Fruit fly (Drosophila melanogaster) whole organism, embryonic: ENCODE data around the gene CG34429.

Experiments
- Blimp-1 ChIP-seq: fragments of 200-800 bp; sonication (Bioruptor generic); optimal IDR thresholded peaks from 3 replicates; lab custom pipeline; 2018; ENCODE audit warnings: missing biosample characterization, missing genetic modification characterization, mild to moderate bottlenecking, moderate library complexity, missing genetic modification reagents
- CG10274 ChIP-seq: fragments of 200-800 bp; sonication (Bioruptor generic); optimal IDR thresholded peaks from 3 replicates; lab custom pipeline; 2017; ENCODE audit warnings: missing biosample characterization, mild to moderate bottlenecking, missing genetic modification characterization
- CG10462 ChIP-seq: fragments of 200-800 bp; sonication (Bioruptor generic); optimal IDR thresholded peaks from 2 replicates; lab custom pipeline; 2016; ENCODE audit warnings: missing biosample characterization, missing genetic modification characterization
- CG10959 ChIP-seq: fragments of 200-800 bp; sonication (Bioruptor generic); IDR thresholded peaks from 2 replicates; pipeline ENCODE4 v1.3.6; 2022; ENCODE audit warnings: missing biosample characterization, missing genetic modification characterization
- CG13296 ChIP-seq: fragments of 200-800 bp; sonication (Bioruptor generic); optimal IDR thresholded peaks from 3 replicates; lab custom pipeline; 2018; ENCODE audit warnings: missing biosample characterization, mild to moderate bottlenecking, missing genetic modification characterization
- CG1529 ChIP-seq: fragments of 200-800 bp; sonication (Bioruptor generic); optimal IDR thresholded peaks from 3 replicates; lab custom pipeline; 2018; ENCODE audit warnings: missing biosample characterization, missing genetic modification characterization
- CG16863 ChIP-seq: fragments of 200-800 bp; sonication (Bioruptor generic); optimal IDR thresholded peaks from 3 replicates; lab custom pipeline; 2016; ENCODE audit warnings: missing biosample characterization, missing genetic modification characterization
- CG2889 ChIP-seq: fragments of 200-800 bp; sonication (Bioruptor generic); IDR thresholded peaks from 3 replicates; pipeline ENCODE4 v1.3.6; 2022; ENCODE audit warnings: missing biosample characterization, missing genetic modification characterization
- CG31441 ChIP-seq: fragments of 200-800 bp; sonication (Bioruptor generic); IDR thresholded peaks from 2 replicates; pipeline ENCODE4 v1.3.6; 2022; ENCODE audit warnings: missing biosample characterization, missing genetic modification characterization
- CG3281 ChIP-seq: fragments of 200-800 bp; sonication (Bioruptor generic); optimal IDR thresholded peaks from 3 replicates; lab custom pipeline; 2017; ENCODE audit warnings: missing biosample characterization, mild to moderate bottlenecking, missing genetic modification characterization
- CG6683 ChIP-seq: fragments of 200-800 bp; sonication (Bioruptor generic); optimal IDR thresholded peaks from 2 replicates; lab custom pipeline; 2017; ENCODE audit warnings: missing biosample characterization, mild to moderate bottlenecking, missing genetic modification characterization, missing genetic modification reagents
- CG7357 ChIP-seq: fragments of 200-800 bp; sonication (Bioruptor generic); IDR thresholded peaks from 3 replicates; pipeline ENCODE4 v1.3.6; 2022; ENCODE audit warnings: missing biosample characterization, missing genetic modification characterization
- CG7372 ChIP-seq: fragments of 200-800 bp; sonication (Bioruptor generic); IDR thresholded peaks from 2 replicates; pipeline ENCODE4 v1.3.6; 2022; ENCODE audit warnings: missing biosample characterization, missing genetic modification characterization
- CG9437 ChIP-seq: fragments of 200-800 bp; sonication (Bioruptor generic); optimal IDR thresholded peaks from 2 replicates; lab custom pipeline; 2018; ENCODE audit warnings: missing biosample characterization, mild to moderate bottlenecking, missing genetic modification characterization
- CkIIα-i1 ChIP-seq: fragments of 200-800 bp; sonication (Bioruptor generic); IDR thresholded peaks from 2 replicates; pipeline ENCODE4 v1.3.6; 2022; ENCODE audit warnings: missing biosample characterization, missing genetic modification characterization
- Doc3 ChIP-seq: fragments of 200-800 bp; sonication (Bioruptor generic); IDR thresholded peaks from 3 replicates; pipeline ENCODE4 v1.3.6; 2022; ENCODE audit warnings: missing biosample characterization, missing genetic modification characterization; ENCODE audit not compliant: partially characterized antibody
- Eip74EF ChIP-seq, 2 experiments: fragments of 200-800 bp in 1 of 2; fragments of >200 bp in 1 of 2; sonication (Bioruptor generic) in 1 of 2; optimal IDR thresholded peaks; 2 replicates each; lab custom pipeline; 2017 to 2019; ENCODE audit warnings: missing biosample characterization in 2 of 2, missing genetic modification characterization in 2 of 2, mild to moderate bottlenecking in 1 of 2, moderate library complexity in 1 of 2
- HLHmδ ChIP-seq: fragments of 200-800 bp; sonication (Bioruptor generic); optimal IDR thresholded peaks from 2 replicates; lab custom pipeline; 2018; ENCODE audit warnings: missing biosample characterization, mild to moderate bottlenecking, missing genetic modification characterization, moderate library complexity
- Lhr ChIP-seq: fragments of 200-800 bp; sonication (Bioruptor generic); optimal IDR thresholded peaks from 3 replicates; lab custom pipeline; 2017; ENCODE audit warnings: mild to moderate bottlenecking, missing biosample characterization, missing genetic modification reagents, missing genetic modification characterization
- Lpt ChIP-seq: fragments of >200 bp; optimal IDR thresholded peaks from 2 replicates; lab custom pipeline; 2018; ENCODE audit warnings: missing biosample characterization, missing genetic modification characterization
- MESR4 ChIP-seq: fragments of 200-800 bp; sonication (Bioruptor generic); optimal IDR thresholded peaks from 2 replicates; lab custom pipeline; 2018; ENCODE audit warnings: missing biosample characterization, mild to moderate bottlenecking, missing genetic modification characterization, moderate library complexity
- Optix ChIP-seq: fragments of 200-800 bp; sonication (Bioruptor generic); IDR thresholded peaks from 3 replicates; pipeline ENCODE4 v1.3.6; 2022; ENCODE audit warnings: missing biosample characterization, missing genetic modification characterization
- TFAM ChIP-seq: fragments of 200-800 bp; sonication (Bioruptor generic); optimal IDR thresholded peaks from 2 replicates; lab custom pipeline; 2017; ENCODE audit warnings: missing biosample characterization, missing genetic modification characterization, inconsistent platforms
- Tbp ChIP-seq: fragments of >200 bp; optimal IDR thresholded peaks from 2 replicates; lab custom pipeline; 2018; ENCODE audit warnings: missing biosample characterization, missing genetic modification characterization
- Usf ChIP-seq: fragments of 200-800 bp; sonication (Bioruptor generic); optimal IDR thresholded peaks from 2 replicates; lab custom pipeline; 2017; ENCODE audit warnings: missing genotype, missing biosample characterization, missing genetic modification characterization
- amos ChIP-seq: fragments of 200-800 bp; sonication (Bioruptor generic); IDR thresholded peaks from 2 replicates; pipeline ENCODE4 v1.3.6; 2022; ENCODE audit warnings: missing biosample characterization, missing genetic modification characterization; ENCODE audit not compliant: partially characterized antibody
- crp ChIP-seq, 2 experiments: fragments of 200-800 bp; sonication (Bioruptor generic); optimal IDR thresholded peaks; 2 replicates in 1 of 2; 3 replicates in 1 of 2; lab custom pipeline; 2017; ENCODE audit warnings: missing biosample characterization in 2 of 2, missing genetic modification characterization in 2 of 2, mild to moderate bottlenecking in 1 of 2, moderate library complexity in 1 of 2
- dmrt11E ChIP-seq: fragments of 200-800 bp; sonication (Bioruptor generic); optimal IDR thresholded peaks from 3 replicates; lab custom pipeline; 2018; ENCODE audit warnings: missing biosample characterization, mild to moderate bottlenecking, missing genetic modification characterization, moderate library complexity
- esg ChIP-seq: fragments of 200-800 bp; sonication (Bioruptor generic); conservative IDR thresholded peaks from 2 replicates; pipeline ENCODE4 v1.3.6; 2022; ENCODE audit warnings: missing biosample characterization, missing genetic modification characterization
- fd96Cb ChIP-seq: fragments of 200-800 bp; sonication (Bioruptor generic); optimal IDR thresholded peaks from 2 replicates; lab custom pipeline; 2018; ENCODE audit warnings: missing biosample characterization, mild to moderate bottlenecking, missing genetic modification characterization, moderate library complexity
- gfzf ChIP-seq: fragments of 200-800 bp; sonication (Bioruptor generic); optimal IDR thresholded peaks from 2 replicates; lab custom pipeline; 2016; ENCODE audit warnings: missing biosample characterization, mild to moderate bottlenecking, missing genetic modification characterization, moderate library complexity
- grn ChIP-seq: fragments of 200-800 bp; sonication (Bioruptor generic); optimal IDR thresholded peaks from 3 replicates; lab custom pipeline; 2017; ENCODE audit warnings: missing biosample characterization, missing genetic modification characterization
- klu ChIP-seq: fragments of 200-800 bp; sonication (Bioruptor generic); IDR thresholded peaks from 2 replicates; pipeline ENCODE4 v1.3.6; 2022; ENCODE audit warnings: missing biosample characterization, missing genetic modification characterization
- nmo ChIP-seq: fragments of 200-800 bp; sonication (Bioruptor generic); optimal IDR thresholded peaks from 2 replicates; lab custom pipeline; 2018; ENCODE audit warnings: missing biosample characterization, mild to moderate bottlenecking, missing genetic modification characterization, moderate library complexity
- org-1 ChIP-seq: fragments of 200-800 bp; sonication (Bioruptor generic); optimal IDR thresholded peaks from 2 replicates; lab custom pipeline; 2017; ENCODE audit warnings: missing biosample characterization, missing genetic modification characterization
- p53 ChIP-seq: fragments of 200-800 bp; sonication (Bioruptor generic); optimal IDR thresholded peaks from 2 replicates; lab custom pipeline; 2016; ENCODE audit warnings: missing biosample characterization, missing genetic modification characterization
- pita ChIP-seq: fragments of 200-800 bp; sonication (Bioruptor generic); optimal IDR thresholded peaks from 2 replicates; lab custom pipeline; 2017; ENCODE audit warnings: missing biosample characterization, mild to moderate bottlenecking, missing genetic modification characterization
- ro ChIP-seq: fragments of 200-800 bp; sonication (Bioruptor generic); IDR thresholded peaks from 2 replicates; pipeline ENCODE4 v1.3.6; 2022; ENCODE audit warnings: missing biosample characterization, missing genetic modification characterization
- sc ChIP-seq, 3 experiments: fragments of >200 bp in 2 of 3; fragments of 200-800 bp in 1 of 3; sonication (Bioruptor generic) in 1 of 3; optimal IDR thresholded peaks; 2 replicates in 2 of 3; 3 replicates in 1 of 3; lab custom pipeline; 2017; ENCODE audit warnings: mild to moderate bottlenecking in 1 of 3, missing biosample characterization in 1 of 3, missing genetic modification characterization in 1 of 3, missing genetic modification reagents in 1 of 3
- sna ChIP-seq: fragments of 200-800 bp; sonication (Bioruptor generic); IDR thresholded peaks from 2 replicates; pipeline ENCODE4 v1.3.6; 2022; ENCODE audit warnings: missing biosample characterization, missing genetic modification characterization; ENCODE audit not compliant: partially characterized antibody
- sqz ChIP-seq: fragments of 200-800 bp; sonication (Bioruptor generic); optimal IDR thresholded peaks from 3 replicates; lab custom pipeline; 2018; ENCODE audit warnings: missing biosample characterization, mild to moderate bottlenecking, missing genetic modification characterization
- tap ChIP-seq: fragments of 200-800 bp; optimal IDR thresholded peaks from 3 replicates; lab custom pipeline; 2019; ENCODE audit warnings: missing biosample characterization, mild to moderate bottlenecking, missing genetic modification characterization, moderate library complexity
- tio ChIP-seq: fragments of 200-800 bp; sonication (Bioruptor generic); optimal IDR thresholded peaks from 2 replicates; lab custom pipeline; 2017; ENCODE audit warnings: missing biosample characterization, missing genetic modification characterization, inconsistent platforms
- tll ChIP-seq, 2 experiments: fragments of 200-800 bp in 1 of 2; fragments of >200 bp in 1 of 2; sonication (Bioruptor generic) in 1 of 2; optimal IDR thresholded peaks; 2 replicates each; lab custom pipeline; 2017 to 2019; ENCODE audit warnings: missing biosample characterization in 2 of 2, missing genetic modification characterization in 2 of 2, mild to moderate bottlenecking in 1 of 2, moderate library complexity in 1 of 2
- trh ChIP-seq: fragments of 200-800 bp; sonication (Bioruptor generic); optimal IDR thresholded peaks from 2 replicates; lab custom pipeline; 2016; ENCODE audit warnings: missing biosample characterization, missing genetic modification characterization
- tx ChIP-seq: fragments of 200-800 bp; sonication (Bioruptor generic); optimal IDR thresholded peaks from 2 replicates; lab custom pipeline; 2016; ENCODE audit warnings: missing biosample characterization, missing genetic modification characterization
- unc-4 ChIP-seq: fragments of 200-800 bp; sonication (Bioruptor generic); IDR thresholded peaks from 2 replicates; pipeline ENCODE4 v1.3.6; 2022; ENCODE audit warnings: missing biosample characterization, missing genetic modification characterization; ENCODE audit not compliant: partially characterized antibody
- vvl ChIP-seq: fragments of 200-800 bp; sonication (Bioruptor generic); IDR thresholded peaks from 2 replicates; pipeline ENCODE4 v1.3.6; 2022; ENCODE audit warnings: missing biosample characterization, missing genetic modification characterization
- zen ChIP-seq: fragments of 200-800 bp; sonication (Bioruptor generic); optimal IDR thresholded peaks from 3 replicates; lab custom pipeline; 2018; ENCODE audit warnings: missing biosample characterization, mild to moderate bottlenecking, missing genetic modification characterization, moderate library complexity

Gene CG34429

DNA sequence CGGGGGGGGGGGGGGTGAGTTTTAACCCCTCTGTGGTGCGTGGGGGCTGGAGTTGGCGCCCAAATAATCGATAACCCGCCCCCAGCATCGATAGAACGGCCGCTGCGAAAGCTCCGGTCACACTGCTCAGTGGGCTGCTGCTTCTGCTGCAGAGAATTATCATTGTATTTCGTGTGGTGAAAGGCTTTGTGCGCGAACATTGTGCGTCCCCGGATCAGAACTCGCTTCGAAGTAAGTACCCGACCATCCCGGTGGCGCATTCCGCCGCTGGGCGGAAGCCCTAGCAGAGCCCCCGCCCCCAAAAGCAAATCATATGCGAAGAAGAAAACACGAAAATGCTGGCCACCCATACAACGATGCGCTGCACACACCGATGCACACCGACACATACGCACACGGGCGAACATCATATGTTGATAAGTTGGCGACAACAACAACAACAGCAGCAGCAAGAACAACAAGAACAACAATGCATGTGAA lies 18.5 kb upstream of the CG34429 start, which contains the start of gene Syx13 (continued):
- no peak for TF ChIP-seq klu (GFP tag; lab: Robert Waterston, UW)
- TF ChIP-seq gfzf (GFP tag; lab: Kevin White, UChicago): peak; percentile 69
- no peak for TF ChIP-seq TFAM
- no peak for TF ChIP-seq Usf
- TF ChIP-seq fd96Cb (tag; lab: Kevin White, UChicago): no peak
- TF ChIP-seq CG7357 (GFP tag; lab: Robert Waterston, UW): peak; percentile 27; the same call in 1 of the 3 replicates
- TF ChIP-seq CG3281: no peak
- TF ChIP-seq CG13296 (GFP tag; lab: Kevin White, UChicago): no peak
- TF ChIP-seq org-1 (GFP tag; lab: Kevin White, UChicago): no peak
- peak; percentile 78 for TF ChIP-seq unc-4
- no peak for TF ChIP-seq CG10462 (GFP tag; lab: Kevin White, UChicago)
- TF ChIP-seq sna (GFP tag; lab: Robert Waterston, UW): peak; percentile 78
- TF ChIP-seq grn (GFP tag; lab: Kevin White, UChicago): no peak
- TF ChIP-seq ro (GFP tag; lab: Robert Waterston, UW): no peak
- TF ChIP-seq Tbp: no peak
- TF ChIP-seq CG16863: no peak
- TF ChIP-seq CG10274 (GFP tag; lab: Kevin White, UChicago): no peak
- TF ChIP-seq trh (GFP tag; lab: Kevin White, UChicago): no peak
- no peak for TF ChIP-seq tx (GFP tag; lab: Kevin White, UChicago)
- peak; percentile 46 for TF ChIP-seq vvl (GFP tag; lab: Robert Waterston, UW)
- no peak for TF ChIP-seq sc (optimal IDR thresholded peaks at IDR 0.05; lab: Kevin White, UChicago)
- no peak for TF ChIP-seq sc (GFP tag; optimal IDR thresholded peaks at IDR 0.05; lab: Kevin White, UChicago)
- peak in 1 of 2 experiments; percentile 57 for TF ChIP-seq Eip74EF (GFP tag; optimal IDR thresholded peaks at IDR 0.05; lab: Kevin White, UChicago)
- no peak for TF ChIP-seq p53 (GFP tag; lab: Kevin White, UChicago)
- TF ChIP-seq CG7372 (GFP tag; lab: Robert Waterston, UW): no peak
- TF ChIP-seq zen: no peak
- no peak for TF ChIP-seq Optix (GFP tag; lab: Robert Waterston, UW)
- peak; percentile 35 for TF ChIP-seq nmo (GFP tag; lab: Kevin White, UChicago)
- no peak for TF ChIP-seq CG1529 (GFP tag; lab: Kevin White, UChicago)
- TF ChIP-seq HLHmδ (GFP tag; lab: Kevin White, UChicago): no peak
- no peak for TF ChIP-seq pita (GFP tag; lab: Kevin White, UChicago)
- no peak for TF ChIP-seq tap
- peak; percentile 79 for TF ChIP-seq amos (GFP tag; lab: Robert Waterston, UW)
- peak; percentile 85 for TF ChIP-seq CG10959 (GFP tag; lab: Robert Waterston, UW)
- TF ChIP-seq dmrt11E (tag; lab: Kevin White, UChicago): no peak
- peak; percentile 40 for TF ChIP-seq CG6683 (GFP tag; lab: Kevin White, UChicago)
- no peak for TF ChIP-seq CG31441 (GFP tag; lab: Robert Waterston, UW)
- TF ChIP-seq tio: no peak
- TF ChIP-seq crp (GFP tag; optimal IDR thresholded peaks at IDR 0.05; lab: Kevin White, UChicago): peak in 1 of 2 experiments; percentile 77
- no peak for TF ChIP-seq CG9437 (GFP tag; lab: Kevin White, UChicago)
- TF ChIP-seq esg: no peak
- TF ChIP-seq CG2889 (GFP tag; lab: Robert Waterston, UW): no peak
- TF ChIP-seq Lhr (GFP tag; lab: Kevin White, UChicago): no peak
- TF ChIP-seq Blimp-1 (GFP tag; lab: Kevin White, UChicago): no peak
- no peak for TF ChIP-seq Lpt (GFP tag; lab: Kevin White, UChicago)
- no peak for TF ChIP-seq CkIIα-i1 (GFP tag; lab: Robert Waterston, UW)
- no peak for TF ChIP-seq sqz (GFP tag; lab: Kevin White, UChicago)
- no peak for TF ChIP-seq tll (GFP tag; optimal IDR thresholded peaks at IDR 0.05; lab: Kevin White, UChicago)
- peak; percentile 92 for TF ChIP-seq MESR4 (GFP tag; lab: Kevin White, UChicago)
- peak; percentile 54; the same call in 1 of the 3 replicates for TF ChIP-seq Doc3 (GFP tag; lab: Robert Waterston, UW)
